Fruit fly (Drosophila melanogaster): ENCODE results near the gene CG34316.

Gene CG34316

DNA sequence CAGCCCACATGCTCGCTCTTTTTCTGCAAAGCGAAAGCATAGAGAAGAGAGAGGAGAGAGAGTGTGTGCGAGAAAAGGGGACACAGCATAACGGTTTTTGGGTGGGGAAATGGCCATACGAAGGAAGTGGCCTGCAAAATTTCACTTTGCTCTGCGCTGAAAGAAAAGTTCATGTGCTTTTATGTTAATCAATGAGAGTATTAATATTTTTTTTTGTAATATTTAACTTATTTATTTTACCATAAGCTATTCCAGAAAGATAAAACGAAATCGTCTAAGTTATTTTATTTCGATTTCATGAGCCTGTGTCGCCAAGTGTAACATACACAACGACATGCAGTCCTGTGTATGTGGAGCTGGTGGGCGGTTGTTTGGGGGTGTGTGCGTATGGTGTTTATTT, 20.1 kb downstream of the CG34316 start (continued):
- TF ChIP-seq Asciz (GFP tag; optimal IDR thresholded peaks at IDR 0.05): no peak

- TF ChIP-seq Deaf1 (tag; optimal IDR thresholded peaks at IDR 0.05) (no peak), sd (tag; optimal IDR thresholded peaks at IDR 0.05) (no peak), CG12744 (GFP tag; optimal IDR thresholded peaks at IDR 0.05) (no peak), CG8924 (tag; optimal IDR thresholded peaks at IDR 0.05) (peak; percentile 2), kah (GFP tag; optimal IDR thresholded peaks at IDR 0.05) (no peak), mirr (GFP tag; optimal IDR thresholded peaks at IDR 0.05) (no peak), Atf6 (GFP tag; IDR thresholded peaks at IDR 0.05) (0 out of 2 replicates have a peak, but pooled peaks have one; percentile 42), CG13624 (GFP tag; optimal IDR thresholded peaks at IDR 0.05) (peak; percentile 37), CG16779 (GFP tag; IDR thresholded peaks at IDR 0.05) (0 out of 2 replicates have a peak, but pooled peaks have one; percentile 6), CG4854 (GFP tag; optimal IDR thresholded peaks at IDR 0.05) (no peak), Doc2 (GFP tag; IDR thresholded peaks at IDR 0.05) (no peak), ci (GFP tag; IDR thresholded peaks at IDR 0.05) (0 out of 3 replicates have a peak, but pooled peaks have one; percentile 55), Six4 (GFP tag; optimal IDR thresholded peaks at IDR 0.05) (no peak), Awh (GFP tag; IDR thresholded peaks at IDR 0.05) (0 out of 2 replicates have a peak, but pooled peaks have one; percentile 7), dm (GFP tag; optimal IDR thresholded peaks at IDR 0.05) (peak; percentile 86), chn (GFP tag; optimal IDR thresholded peaks at IDR 0.05) (no peak), Atf-2 (GFP tag; optimal IDR thresholded peaks at IDR 0.05) (peak; percentile 11), CG12942 (GFP tag; optimal IDR thresholded peaks at IDR 0.05) (no peak), gsb (GFP tag; IDR thresholded peaks at IDR 0.05) (no peak), D (optimal IDR thresholded peaks at IDR 0.05) (peak; percentile 43), D (GFP tag; optimal IDR thresholded peaks at IDR 0.05) (no peak), crol (GFP tag; IDR thresholded peaks at IDR 0.05) (peak; percentile 61), NFAT (GFP tag; IDR thresholded peaks at IDR 0.05) (peak; percentile 66), CG32532 (GFP tag; IDR thresholded peaks at IDR 0.05) (peak; percentile 41; the same call in 1 of the 2 replicates), HLH4C (GFP tag; IDR thresholded peaks at IDR 0.05; ENCODE audit: partially characterized antibody) (peak; percentile 98), CG11560 (tag; IDR thresholded peaks at IDR 0.05) (no peak), hbn (GFP tag; IDR thresholded peaks at IDR 0.05; ENCODE audit: partially characterized antibody) (peak; percentile 97), Antp (GFP tag; optimal IDR thresholded peaks at IDR 0.05) (peak; percentile 47), lbe (GFP tag; optimal IDR thresholded peaks at IDR 0.05) (peak; percentile 20), Bgb (GFP tag; IDR thresholded peaks at IDR 0.05; ENCODE audit: partially characterized antibody) (peak; percentile 99), Hr3 (GFP tag; optimal IDR thresholded peaks at IDR 0.05) (no peak), Dip3 (GFP tag; optimal IDR thresholded peaks at IDR 0.05) (peak; percentile 59), bab2 (GFP tag; optimal IDR thresholded peaks at IDR 0.05) (peak; percentile 26), Ets65A (GFP tag) (peak; percentile 98), NC2β (GFP tag; optimal IDR thresholded peaks at IDR 0.05) (peak; percentile 2), caup (GFP tag; optimal IDR thresholded peaks at IDR 0.05; ENCODE audit: severe bottlenecking) (no peak), jumu (GFP tag; optimal IDR thresholded peaks at IDR 0.05) (peak; percentile 55), al (GFP tag; IDR thresholded peaks at IDR 0.05) (peak; percentile 45), dmrt11E (tag; optimal IDR thresholded peaks at IDR 0.05) (no peak), CG10321 (GFP tag; IDR thresholded peaks at IDR 0.05) (no peak), bcd (GFP tag; optimal IDR thresholded peaks at IDR 0.05) (no peak), CG15696 (tag; optimal IDR thresholded peaks at IDR 0.05) (no peak), CG13287 (GFP tag; IDR thresholded peaks at IDR 0.05; ENCODE audit: partially characterized antibody) (peak; percentile 97), CG10366 (GFP tag; IDR thresholded peaks at IDR 0.05) (0 out of 2 replicates have a peak, but pooled peaks have one; percentile 28), Stat92E (GFP tag; optimal IDR thresholded peaks at IDR 0.05) (peak in 1 of 3 experiments; percentile 56), pho (GFP tag; optimal IDR thresholded peaks at IDR 0.05) (no peak)
Measured at dm6 chr3R:15262710-15263672, 32.6 kb downstream of the CG34316 start, which contains the start of the genes eIF2gamma and Set. Gene eIF2gamma, minus strand, starts transcription at chr3R:15263458. Gene Set, plus strand, starts transcription at chr3R:15263552.

All from whole organism, embryonic.